Worm (Caenorhabditis elegans) whole organism, late embryonic: Measurements from ENCODE around the gene F16G10.1.

Experiments
- C38D4.7 ChIP-seq: fragments of 200-800 bp; sonication (Bioruptor generic); optimal IDR thresholded peaks from 2 replicates; lab custom pipeline; 2018; ENCODE audit warnings: mild to moderate bottlenecking, missing genetic modification characterization, moderate library complexity, missing compliant biosample characterization
- K02D7.2 ChIP-seq: sonication (generic microtip); optimal IDR thresholded peaks from 2 replicates; lab custom pipeline; 2017; ENCODE audit warnings: mild to moderate bottlenecking, missing genetic modification characterization, missing compliant biosample characterization
- ahr-1 ChIP-seq: sonication (generic microtip); optimal IDR thresholded peaks from 2 replicates; lab custom pipeline; 2016; ENCODE audit warnings: missing genetic modification characterization, missing compliant biosample characterization
- ama-1 ChIP-seq: fragments of 150-350 bp; optimal IDR thresholded peaks from 2 replicates; lab custom pipeline; 2014
- ceh-14 ChIP-seq: sonication (generic microtip); optimal IDR thresholded peaks from 2 replicates; lab custom pipeline; 2016; ENCODE audit warnings: missing genotype, missing genetic modification characterization, missing compliant biosample characterization
- ceh-24 ChIP-seq: sonication (generic microtip); optimal IDR thresholded peaks from 2 replicates; lab custom pipeline; 2016; ENCODE audit warnings: mild to moderate bottlenecking, missing genetic modification characterization, missing compliant biosample characterization
- ceh-30 ChIP-seq: fragments of 150-350 bp; optimal IDR thresholded peaks from 2 replicates; lab custom pipeline; 2014; ENCODE audit warnings: missing biosample characterization, missing genetic modification characterization
- ceh-31 ChIP-seq: sonication (generic microtip); optimal IDR thresholded peaks from 2 replicates; lab custom pipeline; 2016; ENCODE audit warnings: missing genetic modification characterization, missing compliant biosample characterization
- ceh-34 ChIP-seq: sonication (generic microtip); optimal IDR thresholded peaks from 2 replicates; lab custom pipeline; 2016; ENCODE audit warnings: mild to moderate bottlenecking, missing genetic modification characterization, missing compliant biosample characterization
- ceh-45 ChIP-seq: fragments of 200-800 bp; sonication (Bioruptor generic); IDR thresholded peaks from 2 replicates; pipeline ENCODE4 v1.3.6; 2022; ENCODE audit warnings: missing genetic modification reagents, missing genetic modification characterization, missing compliant biosample characterization
- ceh-6 ChIP-seq: fragments of 200-800 bp; sonication (Bioruptor generic); optimal IDR thresholded peaks from 2 replicates; lab custom pipeline; 2018; ENCODE audit warnings: mild to moderate bottlenecking, missing genetic modification characterization, missing compliant biosample characterization
- dmd-4 ChIP-seq: sonication (generic microtip); optimal IDR thresholded peaks from 2 replicates; lab custom pipeline; 2016; ENCODE audit warnings: borderline replicate concordance, missing genetic modification characterization, missing compliant biosample characterization
- dve-1 ChIP-seq: sonication (generic microtip); optimal IDR thresholded peaks from 2 replicates; lab custom pipeline; 2017; ENCODE audit warnings: antibody characterized with exemption, mild to moderate bottlenecking, missing genetic modification characterization, missing compliant biosample characterization
- elt-2 ChIP-seq: sonication (generic microtip); optimal IDR thresholded peaks from 2 replicates; lab custom pipeline; 2016; ENCODE audit warnings: missing genetic modification reagents, missing genetic modification characterization, missing compliant biosample characterization
- ets-4 ChIP-seq: sonication (generic microtip); optimal IDR thresholded peaks from 2 replicates; lab custom pipeline; 2016; ENCODE audit warnings: missing genetic modification characterization, missing compliant biosample characterization
- fkh-10 ChIP-seq: fragments of 150-350 bp; optimal IDR thresholded peaks from 2 replicates; lab custom pipeline; 2014; ENCODE audit warnings: missing biosample characterization, missing genetic modification reagents, missing genetic modification characterization
- gmeb-2 ChIP-seq: sonication (generic microtip); optimal IDR thresholded peaks from 2 replicates; lab custom pipeline; 2016; ENCODE audit warnings: missing genetic modification characterization, inconsistent platforms, missing compliant biosample characterization
- hlh-13 ChIP-seq: fragments of 200-800 bp; sonication (Bioruptor generic); optimal IDR thresholded peaks from 2 replicates; lab custom pipeline; 2018; ENCODE audit warnings: mild to moderate bottlenecking, missing genetic modification characterization, missing compliant biosample characterization
- hlh-15 ChIP-seq: sonication (generic microtip); optimal IDR thresholded peaks from 2 replicates; lab custom pipeline; 2016; ENCODE audit warnings: missing genetic modification characterization, missing compliant biosample characterization
- hlh-30 ChIP-seq: sonication (generic microtip); optimal IDR thresholded peaks from 2 replicates; lab custom pipeline; 2017; ENCODE audit warnings: antibody characterized with exemption, missing genetic modification characterization, missing compliant biosample characterization; ENCODE audit not compliant: insufficient read depth
- hlh-6 ChIP-seq: sonication (generic microtip); optimal IDR thresholded peaks from 2 replicates; lab custom pipeline; 2016; ENCODE audit warnings: missing genotype, missing genetic modification characterization, missing compliant biosample characterization
- hlh-8 ChIP-seq: sonication (generic microtip); optimal IDR thresholded peaks from 2 replicates; lab custom pipeline; 2016; ENCODE audit warnings: missing genotype, missing genetic modification characterization, missing compliant biosample characterization
- lin-11 ChIP-seq: fragments of 200-800 bp; sonication (Bioruptor generic); optimal IDR thresholded peaks from 2 replicates; lab custom pipeline; 2018; ENCODE audit warnings: mild to moderate bottlenecking, missing genetic modification characterization, missing compliant biosample characterization
- madf-2 ChIP-seq: sonication (generic microtip); optimal IDR thresholded peaks from 2 replicates; lab custom pipeline; 2017; ENCODE audit warnings: missing genetic modification characterization, missing compliant biosample characterization
- mec-3 ChIP-seq: sonication (generic microtip); optimal IDR thresholded peaks from 2 replicates; lab custom pipeline; 2016; ENCODE audit warnings: borderline replicate concordance, missing genetic modification characterization, missing compliant biosample characterization
- nfya-1 ChIP-seq: sonication (generic microtip); optimal IDR thresholded peaks from 2 replicates; lab custom pipeline; 2017; ENCODE audit warnings: missing genetic modification characterization, mild to moderate bottlenecking, missing compliant biosample characterization, antibody characterized with exemption, moderate library complexity
- nhr-11 ChIP-seq: fragments of 150-350 bp; optimal IDR thresholded peaks from 2 replicates; lab custom pipeline; 2014; ENCODE audit warnings: missing biosample characterization, missing genetic modification characterization
- nhr-232 ChIP-seq: sonication (generic microtip); optimal IDR thresholded peaks from 2 replicates; lab custom pipeline; 2016; ENCODE audit warnings: missing genetic modification characterization, missing compliant biosample characterization
- pag-3 ChIP-seq: sonication (generic microtip); optimal IDR thresholded peaks from 2 replicates; lab custom pipeline; 2016; ENCODE audit warnings: missing compliant biosample characterization, missing genetic modification characterization, borderline replicate concordance
- pat-9 ChIP-seq: fragments of 200-800 bp; sonication (Bioruptor generic); optimal IDR thresholded peaks from 2 replicates; lab custom pipeline; 2018; ENCODE audit warnings: mild to moderate bottlenecking, missing genetic modification characterization, moderate library complexity, missing compliant biosample characterization
- pha-2 ChIP-seq: sonication (generic microtip); optimal IDR thresholded peaks from 2 replicates; lab custom pipeline; 2017; ENCODE audit warnings: mild to moderate bottlenecking, missing genetic modification characterization, missing compliant biosample characterization
- pha-4 ChIP-seq: fragments of 150-350 bp; optimal IDR thresholded peaks from 2 replicates; lab custom pipeline; 2018; ENCODE audit warnings: missing biosample characterization, missing genetic modification reagents, missing genetic modification characterization
- pqm-1 ChIP-seq: sonication (generic microtip); optimal IDR thresholded peaks from 2 replicates; lab custom pipeline; 2016; ENCODE audit warnings: missing genetic modification characterization, missing compliant biosample characterization
- pros-1 ChIP-seq: fragments of 150-350 bp; optimal IDR thresholded peaks from 2 replicates; lab custom pipeline; 2014; ENCODE audit warnings: missing biosample characterization, missing genetic modification reagents, missing genetic modification characterization
- ref-2 ChIP-seq: sonication (generic microtip); optimal IDR thresholded peaks from 2 replicates; lab custom pipeline; 2016; ENCODE audit warnings: missing genetic modification characterization, missing compliant biosample characterization
- rnt-1 ChIP-seq: sonication (generic microtip); optimal IDR thresholded peaks from 2 replicates; lab custom pipeline; 2016; ENCODE audit warnings: missing genetic modification characterization, missing compliant biosample characterization
- sdc-2 ChIP-seq: sonication (generic microtip); optimal IDR thresholded peaks from 2 replicates; lab custom pipeline; 2016; ENCODE audit warnings: missing genotype, missing genetic modification characterization, missing compliant biosample characterization
- sox-2 ChIP-seq: fragments of 200-800 bp; sonication (Bioruptor generic); IDR thresholded peaks from 2 replicates; pipeline ENCODE4 v1.3.6; 2022; ENCODE audit warnings: missing genetic modification reagents, missing genetic modification characterization, missing compliant biosample characterization
- sox-4 ChIP-seq: sonication (generic microtip); optimal IDR thresholded peaks from 2 replicates; lab custom pipeline; 2017; ENCODE audit warnings: mild to moderate bottlenecking, missing genetic modification characterization, inconsistent platforms, missing compliant biosample characterization
- syd-9 ChIP-seq: sonication (generic microtip); optimal IDR thresholded peaks from 2 replicates; lab custom pipeline; 2016; ENCODE audit warnings: mild to moderate bottlenecking, missing genetic modification characterization, moderate library complexity, missing compliant biosample characterization
- tbx-7 ChIP-seq: sonication (generic microtip); optimal IDR thresholded peaks from 2 replicates; lab custom pipeline; 2016; ENCODE audit warnings: missing genotype, missing genetic modification characterization, missing compliant biosample characterization
- ttx-3 ChIP-seq: sonication (generic microtip); optimal IDR thresholded peaks from 2 replicates; lab custom pipeline; 2016; ENCODE audit warnings: missing genetic modification reagents, missing genetic modification characterization, missing compliant biosample characterization
- unc-3 ChIP-seq, 2 experiments: fragments of 200-800 bp in 1 of 2; sonication (Bioruptor generic) in 1 of 2; sonication (generic microtip) in 1 of 2; conservative IDR thresholded peaks in 1 of 2; optimal IDR thresholded peaks in 1 of 2; 2 replicates each; pipeline versions ENCODE4 v1.3.6 to Lab custom; 2016 to 2022; ENCODE audit warnings: missing compliant biosample characterization in 2 of 2, missing genetic modification characterization in 2 of 2, missing genetic modification reagents in 1 of 2
- unc-42 ChIP-seq: sonication (generic microtip); optimal IDR thresholded peaks from 2 replicates; lab custom pipeline; 2016; ENCODE audit warnings: missing genotype, missing genetic modification characterization, missing compliant biosample characterization
- unc-86 ChIP-seq: sonication (generic microtip); optimal IDR thresholded peaks from 2 replicates; lab custom pipeline; 2016; ENCODE audit warnings: missing genetic modification characterization, missing compliant biosample characterization
- zip-5 ChIP-seq: sonication (generic microtip); optimal IDR thresholded peaks from 2 replicates; lab custom pipeline; 2016; ENCODE audit warnings: missing genetic modification characterization, missing compliant biosample characterization

The F16G10.1 gene

ce11 chrII:2403984-2404383, at the start of gene F16G10.1:
TSS of gene F16G10.1 (plus strand) at chrII:2404284.
- TF ChIP-seq gmeb-2 (tag; lab: Kevin White, UChicago) (no peak), ceh-24 (tag; lab: Kevin White, UChicago) (no peak), rnt-1 (tag; lab: Kevin White, UChicago) (no peak), fkh-10 (GFP tag; lab: Kevin White, UChicago) (no peak), C38D4.7 (GFP tag; lab: Kevin White, UChicago) (no peak), pqm-1 (tag; lab: Kevin White, UChicago) (no peak), dmd-4 (no peak), ets-4 (tag; lab: Kevin White, UChicago) (no peak)

ce11 chrII:2354476-2354875, 49.6 kb upstream of the F16G10.1 start, which contains the start of gene F43C11.2:
TSS of gene F43C11.2 (plus strand) at chrII:2354776.
- TF ChIP-seq sox-2 (GFP tag; lab: Robert Waterston, UW) = no peak
- no peak for TF ChIP-seq hlh-30 (tag; lab: Kevin White, UChicago)
- no peak for TF ChIP-seq madf-2 (tag; lab: Kevin White, UChicago)
- TF ChIP-seq ceh-31 (tag; lab: Kevin White, UChicago) = no peak
- no peak for TF ChIP-seq pha-2 (tag; lab: Kevin White, UChicago)
- no peak for TF ChIP-seq pha-4 (tag; lab: Kevin White, UChicago)
- no peak for TF ChIP-seq hlh-15 (tag; lab: Kevin White, UChicago)
- no peak for TF ChIP-seq ceh-6 (GFP tag; lab: Kevin White, UChicago)
- no peak for TF ChIP-seq gmeb-2 (tag; lab: Kevin White, UChicago)
- TF ChIP-seq sox-4 (tag; lab: Kevin White, UChicago) = no peak
- no peak for TF ChIP-seq ref-2
- no peak for TF ChIP-seq mec-3 (tag; lab: Kevin White, UChicago)
- TF ChIP-seq sdc-2 (tag; lab: Kevin White, UChicago) = no peak

ce11 chrII:2356795-2357194, 47.3 kb upstream of the F16G10.1 start, which contains the start of gene F43C11.1:
TSS of gene F43C11.1 (plus strand) at chrII:2357095.
- TF ChIP-seq pag-3 (tag; lab: Kevin White, UChicago) (no peak), syd-9 (no peak), nhr-11 (tag; lab: Kevin White, UChicago) (no peak), tbx-7 (tag; lab: Kevin White, UChicago) (no peak), pha-2 (tag; lab: Kevin White, UChicago) (no peak), hlh-13 (no peak), ahr-1 (tag; lab: Kevin White, UChicago) (no peak), elt-2 (no peak), pat-9 (no peak), unc-86 (tag; lab: Kevin White, UChicago) (no peak), ceh-31 (tag; lab: Kevin White, UChicago) (no peak), hlh-8 (tag; lab: Kevin White, UChicago) (no peak), nfya-1 (tag; lab: Kevin White, UChicago) (no peak), ceh-30 (tag; lab: Kevin White, UChicago) (no peak), ceh-34 (tag; lab: Kevin White, UChicago) (no peak), ceh-45 (no peak), ceh-14 (tag; lab: Kevin White, UChicago) (no peak)

- TF ChIP-seq pros-1 (tag; lab: Kevin White, UChicago) (no peak), K02D7.2 (tag; lab: Kevin White, UChicago) (no peak), dve-1 (no peak), zip-5 (tag; lab: Kevin White, UChicago) (no peak), sox-2 (GFP tag; lab: Robert Waterston, UW) (no peak), sdc-2 (tag; lab: Kevin White, UChicago) (no peak), hlh-8 (tag; lab: Kevin White, UChicago) (no peak), ama-1 (lab: Kevin White, UChicago) (no peak), lin-11 (tag; lab: Kevin White, UChicago) (no peak), unc-42 (no peak), ceh-24 (tag; lab: Kevin White, UChicago) (no peak), ttx-3 (tag; lab: Kevin White, UChicago) (no peak), unc-3 (GFP tag; conservative IDR thresholded peaks at IDR 0.05; lab: Robert Waterston, UW) (no peak), unc-3 (tag; optimal IDR thresholded peaks at IDR 0.05; lab: Kevin White, UChicago) (no peak), pha-2 (tag; lab: Kevin White, UChicago) (no peak), C38D4.7 (GFP tag; lab: Kevin White, UChicago) (no peak), nhr-232 (tag; lab: Kevin White, UChicago) (no peak), madf-2 (tag; lab: Kevin White, UChicago) (no peak), hlh-6 (tag; lab: Kevin White, UChicago) (no peak)
These were observed 44.1 kb upstream of the F16G10.1 start, which contains the start of gene F43C11.16 for ce11 chrII:2359965-2360364. TSS of gene F43C11.16 (minus strand) at chrII:2360065.
